Worm (Caenorhabditis elegans) whole organism, L2 larva: Measurements from ENCODE around the gene srh-277.

Source experiments
- C34F6.9 ChIP-seq: fragments of 150-350 bp; optimal IDR thresholded peaks from 2 replicates; lab custom pipeline; 2014; ENCODE audit warnings: missing biosample characterization, missing genetic modification characterization
- F13H6.1 ChIP-seq: sonication (generic microtip); optimal IDR thresholded peaks from 2 replicates; lab custom pipeline; 2016; ENCODE audit warnings: missing genetic modification characterization, missing compliant biosample characterization
- R02D3.7 ChIP-seq: fragments of 150-350 bp; optimal IDR thresholded peaks from 2 replicates; lab custom pipeline; 2014; ENCODE audit warnings: missing biosample characterization, missing genetic modification characterization
- Y55F3AM.14 ChIP-seq: fragments of 200-800 bp; sonication (Bioruptor generic); optimal IDR thresholded peaks from 2 replicates; lab custom pipeline; 2018; ENCODE audit warnings: mild to moderate bottlenecking, missing genetic modification characterization, missing compliant biosample characterization
- ZK546.5 ChIP-seq: sonication (generic microtip); optimal IDR thresholded peaks from 2 replicates; lab custom pipeline; 2017; ENCODE audit warnings: missing biosample characterization, missing genetic modification characterization
- alr-1 ChIP-seq: fragments of 150-350 bp; optimal IDR thresholded peaks from 2 replicates; lab custom pipeline; 2014; ENCODE audit warnings: missing biosample characterization, missing genetic modification characterization
- aly-2 ChIP-seq: fragments of 150-350 bp; optimal IDR thresholded peaks from 2 replicates; lab custom pipeline; 2014; ENCODE audit warnings: missing biosample characterization, missing genetic modification characterization
- ama-1 ChIP-seq: fragments of 150-350 bp; optimal IDR thresholded peaks from 2 replicates; lab custom pipeline; 2018; ENCODE audit warnings: inconsistent platforms
- blmp-1 ChIP-seq: sonication (generic microtip); optimal IDR thresholded peaks from 2 replicates; lab custom pipeline; 2017; ENCODE audit warnings: missing genetic modification characterization, mild to moderate bottlenecking, missing compliant biosample characterization, antibody characterized with exemption, moderate library complexity; ENCODE audit not compliant: insufficient read depth
- ceh-82 ChIP-seq: fragments of 150-350 bp; optimal IDR thresholded peaks from 2 replicates; lab custom pipeline; 2014; ENCODE audit warnings: missing biosample characterization, missing genetic modification characterization
- dmd-4 ChIP-seq: sonication (generic microtip); optimal IDR thresholded peaks from 2 replicates; lab custom pipeline; 2017; ENCODE audit warnings: missing biosample characterization, missing genetic modification characterization
- egl-27 ChIP-seq: sonication (generic microtip); optimal IDR thresholded peaks from 3 replicates; lab custom pipeline; 2017; ENCODE audit warnings: missing biosample characterization, missing genetic modification reagents, missing genetic modification characterization
- elt-1 ChIP-seq: fragments of 150-350 bp; optimal IDR thresholded peaks from 2 replicates; lab custom pipeline; 2014; ENCODE audit warnings: missing biosample characterization, missing genetic modification characterization
- elt-3 ChIP-seq: sonication (generic microtip); optimal IDR thresholded peaks from 2 replicates; lab custom pipeline; 2017; ENCODE audit warnings: missing biosample characterization, missing genetic modification characterization
- fos-1 ChIP-seq: fragments of 150-350 bp; optimal IDR thresholded peaks from 2 replicates; lab custom pipeline; 2014; ENCODE audit warnings: missing biosample characterization, missing genetic modification characterization
- gmeb-1 ChIP-seq: fragments of 150-350 bp; optimal IDR thresholded peaks from 2 replicates; lab custom pipeline; 2014; ENCODE audit warnings: missing biosample characterization, missing genetic modification characterization
- lin-11 ChIP-seq: fragments of 150-350 bp; sonication (generic microtip); optimal IDR thresholded peaks from 2 replicates; lab custom pipeline; 2014; ENCODE audit warnings: missing biosample characterization, missing genetic modification characterization, inconsistent platforms, mixed read lengths
- lin-13 ChIP-seq: fragments of 150-350 bp; optimal IDR thresholded peaks from 2 replicates; lab custom pipeline; 2014; ENCODE audit warnings: missing biosample characterization, missing genetic modification reagents, missing genetic modification characterization
- lin-39 ChIP-seq: fragments of 150-350 bp; optimal IDR thresholded peaks from 2 replicates; lab custom pipeline; 2014; ENCODE audit warnings: missing biosample characterization, missing genetic modification reagents, missing genetic modification characterization
- lsy-2 ChIP-seq, 2 experiments: fragments of 150-350 bp in 1 of 2; sonication (generic microtip) in 1 of 2; optimal IDR thresholded peaks; 2 replicates each; lab custom pipeline; 2014 to 2017; ENCODE audit warnings: missing biosample characterization in 2 of 2, missing genetic modification characterization in 2 of 2
- mab-5 ChIP-seq: fragments of 150-350 bp; optimal IDR thresholded peaks from 2 replicates; lab custom pipeline; 2014; ENCODE audit warnings: missing biosample characterization, missing genetic modification characterization
- nhr-10 ChIP-seq: sonication (generic microtip); optimal IDR thresholded peaks from 2 replicates; lab custom pipeline; 2017; ENCODE audit warnings: missing biosample characterization, missing genetic modification characterization
- nhr-11 ChIP-seq: fragments of 150-350 bp; optimal IDR thresholded peaks from 2 replicates; lab custom pipeline; 2014; ENCODE audit warnings: missing biosample characterization, missing genetic modification characterization
- nhr-12 ChIP-seq: fragments of 150-350 bp; optimal IDR thresholded peaks from 2 replicates; lab custom pipeline; 2014; ENCODE audit warnings: missing biosample characterization, missing genetic modification characterization
- nhr-21 ChIP-seq: fragments of 150-350 bp; optimal IDR thresholded peaks from 2 replicates; lab custom pipeline; 2014; ENCODE audit warnings: missing biosample characterization, missing genetic modification characterization
- nhr-25 ChIP-seq: fragments of 150-350 bp; sonication (generic microtip); optimal IDR thresholded peaks from 3 replicates; lab custom pipeline; 2014; ENCODE audit warnings: missing biosample characterization, missing genetic modification characterization
- nhr-6 ChIP-seq: fragments of 150-350 bp; optimal IDR thresholded peaks from 2 replicates; lab custom pipeline; 2014; ENCODE audit warnings: missing biosample characterization, missing genetic modification characterization
- peb-1 ChIP-seq: fragments of 150-350 bp; optimal IDR thresholded peaks from 2 replicates; lab custom pipeline; 2014; ENCODE audit warnings: missing biosample characterization, missing genetic modification characterization
- sem-4 ChIP-seq: fragments of 150-350 bp; optimal IDR thresholded peaks from 2 replicates; lab custom pipeline; 2014; ENCODE audit warnings: missing biosample characterization, missing genetic modification reagents, missing genetic modification characterization
- skn-1 ChIP-seq: sonication (generic microtip); optimal IDR thresholded peaks from 2 replicates; lab custom pipeline; 2017; ENCODE audit warnings: missing biosample characterization, missing genetic modification characterization
- sma-3 ChIP-seq: sonication (generic microtip); optimal IDR thresholded peaks from 2 replicates; lab custom pipeline; 2016; ENCODE audit warnings: missing genetic modification reagents, missing genetic modification characterization, missing compliant biosample characterization
- snpc-4 ChIP-seq: fragments of 150-350 bp; optimal IDR thresholded peaks from 2 replicates; lab custom pipeline; 2014; ENCODE audit warnings: missing biosample characterization, missing genetic modification characterization
- unc-55 ChIP-seq: fragments of 150-350 bp; sonication (generic microtip); optimal IDR thresholded peaks from 3 replicates; lab custom pipeline; 2014; ENCODE audit warnings: missing biosample characterization, missing genetic modification reagents, missing genetic modification characterization
- unc-62 ChIP-seq: fragments of 150-350 bp; optimal IDR thresholded peaks from 2 replicates; lab custom pipeline; 2014; ENCODE audit warnings: missing biosample characterization, missing genetic modification reagents, missing genetic modification characterization
- zag-1 ChIP-seq: fragments of 150-350 bp; optimal IDR thresholded peaks from 2 replicates; lab custom pipeline; 2014; ENCODE audit warnings: missing biosample characterization, missing genetic modification characterization
- ztf-1 ChIP-seq: fragments of 200-800 bp; sonication (Bioruptor generic); conservative IDR thresholded peaks from 2 replicates; pipeline ENCODE4 v1.3.6; 2022; ENCODE audit warnings: missing genetic modification characterization, missing compliant biosample characterization
- ztf-11 ChIP-seq: sonication (generic microtip); optimal IDR thresholded peaks from 2 replicates; lab custom pipeline; 2017; ENCODE audit warnings: missing biosample characterization, missing genetic modification characterization

srh-277 gene

ce11 chrV:16182918-16183317 is at the start of gene srh-277:
srh-277 (plus strand) TSS chrV:16183218.
- TF ChIP-seq sem-4 (tag; lab: Kevin White, UChicago) (no peak), elt-3 (tag; lab: Kevin White, UChicago) (no peak), F13H6.1 (no peak), dmd-4 (tag; lab: Kevin White, UChicago) (no peak), egl-27 (tag; lab: Kevin White, UChicago) (no peak), nhr-11 (no peak), lin-39 (tag; lab: Kevin White, UChicago) (no peak), aly-2 (tag; lab: Kevin White, UChicago) (no peak), nhr-25 (tag; lab: Kevin White, UChicago) (no peak), R02D3.7 (tag; lab: Kevin White, UChicago) (no peak), nhr-12 (tag; lab: Kevin White, UChicago) (no peak), skn-1 (tag; lab: Kevin White, UChicago) (no peak)
- TF ChIP-seq, all 48 proteins: peak for 0

- TF ChIP-seq unc-62 (GFP tag; lab: Kevin White, UChicago) (no peak), lin-39 (tag; lab: Kevin White, UChicago) (no peak), aly-2 (tag; lab: Kevin White, UChicago) (no peak), sma-3 (no peak), gmeb-1 (no peak), nhr-25 (tag; lab: Kevin White, UChicago) (no peak), lin-11 (no peak), Y55F3AM.14 (GFP tag; lab: Kevin White, UChicago) (no peak), ama-1 (lab: Kevin White, UChicago) (no peak), nhr-6 (tag; lab: Kevin White, UChicago) (no peak), blmp-1 (tag; lab: Kevin White, UChicago) (no peak), ztf-1 (GFP tag; lab: Robert Waterston, UW) (no peak), nhr-11 (no peak), snpc-4 (no peak), nhr-21 (tag; lab: Kevin White, UChicago) (no peak), skn-1 (tag; lab: Kevin White, UChicago) (no peak), peb-1 (tag; lab: Kevin White, UChicago) (no peak), alr-1 (tag; lab: Kevin White, UChicago) (no peak), ZK546.5 (tag; lab: Kevin White, UChicago) (no peak), zag-1 (tag; lab: Kevin White, UChicago) (no peak)
- TF ChIP-seq, all 48 proteins: peak for 0
These were observed 46.0 kb upstream of the srh-277 start, which contains the start of gene F44G3.7 for ce11 chrV:16137043-16137442. F44G3.7 (minus strand) TSS chrV:16137143.

ce11 chrV:16139529-16139928 is 43.5 kb upstream of the srh-277 start, which contains the start of gene clc-11:
clc-11 (minus strand) TSS chrV:16139629.
- TF ChIP-seq fos-1 (tag; lab: Kevin White, UChicago) (peak; percentile 31), ztf-11 (tag; lab: Kevin White, UChicago) (no peak)
- TF ChIP-seq, all 48 proteins: peak for 1

ce11 chrV:16141071-16141470 is 41.9 kb upstream of the srh-277 start, which contains the start of gene clc-32:
clc-32 (minus strand) TSS chrV:16141171.
- TF ChIP-seq nhr-21 (tag; lab: Kevin White, UChicago) (no peak), elt-1 (no peak)

- TF ChIP-seq zag-1 (tag; lab: Kevin White, UChicago) (no peak), nhr-11 (no peak), fos-1 (tag; lab: Kevin White, UChicago) (no peak), Y55F3AM.14 (GFP tag; lab: Kevin White, UChicago) (no peak), lin-13 (no peak), nhr-6 (tag; lab: Kevin White, UChicago) (no peak), ceh-82 (tag; lab: Kevin White, UChicago) (no peak), elt-3 (tag; lab: Kevin White, UChicago) (no peak), nhr-25 (tag; lab: Kevin White, UChicago) (no peak), skn-1 (tag; lab: Kevin White, UChicago) (no peak), unc-55 (GFP tag; lab: Kevin White, UChicago) (no peak), alr-1 (tag; lab: Kevin White, UChicago) (no peak), blmp-1 (tag; lab: Kevin White, UChicago) (no peak), lsy-2 (tag; optimal IDR thresholded peaks at IDR 0.05; lab: Kevin White, UChicago) (no peak), mab-5 (no peak), nhr-10 (tag; lab: Kevin White, UChicago) (no peak), C34F6.9 (tag; lab: Kevin White, UChicago) (no peak), gmeb-1 (no peak)
These were observed 40.6 kb upstream of the srh-277 start, which contains the start of gene fbxa-18 for ce11 chrV:16142371-16142770. fbxa-18 (plus strand) TSS chrV:16142671.
